Worm (Caenorhabditis elegans): ENCODE data around the gene rgs-7.

ce11 chrX:3599860-3600259 lies 57.5 kb downstream of the rgs-7 start:
- no peak for TF ChIP-seq F13C5.2 (tag; optimal IDR thresholded peaks at IDR 0.05)
- no peak for TF ChIP-seq ama-1 (optimal IDR thresholded peaks at IDR 0.05)
- no peak for TF ChIP-seq flt-1 (GFP tag; IDR thresholded peaks at IDR 0.05)
- TF ChIP-seq scrt-1 (GFP tag; IDR thresholded peaks at IDR 0.05): no peak
- TF ChIP-seq sea-1 (GFP tag; conservative IDR thresholded peaks at IDR 0.05): no peak
- no peak for TF ChIP-seq tbx-37 (GFP tag; conservative IDR thresholded peaks at IDR 0.05)
- no peak for TF ChIP-seq aly-1 (tag; optimal IDR thresholded peaks at IDR 0.05)
- TF ChIP-seq pes-1 (GFP tag; IDR thresholded peaks at IDR 0.05): no peak

Data from whole organism, early embryonic.